Worm (Caenorhabditis elegans) whole organism, young adult: ENCODE data around the gene Y22D7AL.4.
A peak's percentile ranks its signal among the peaks of the same experiment; 100 is the strongest.

Experiments used
- C17E4.6 ChIP-seq: fragments of 200-800 bp; sonication (Bioruptor generic); IDR thresholded peaks from 2 replicates; pipeline ENCODE4 v1.3.6; 2022; ENCODE audit warnings: missing genetic modification reagents, missing genetic modification characterization, missing compliant biosample characterization
- F22D6.2 ChIP-seq: sonication (generic microtip); optimal IDR thresholded peaks from 2 replicates; lab custom pipeline; 2016; ENCODE audit warnings: mild to moderate bottlenecking, missing genetic modification characterization, missing compliant biosample characterization
- F52B5.7 ChIP-seq: sonication (generic microtip); optimal IDR thresholded peaks from 2 replicates; lab custom pipeline; 2016; ENCODE audit warnings: mild to moderate bottlenecking, missing genetic modification characterization, missing compliant biosample characterization
- T26A5.8 ChIP-seq: sonication (generic microtip); optimal IDR thresholded peaks from 2 replicates; lab custom pipeline; 2016; ENCODE audit warnings: missing genetic modification characterization, missing compliant biosample characterization
- Y53G8AR.9 ChIP-seq: fragments of 200-800 bp; sonication (Bioruptor generic); conservative IDR thresholded peaks from 2 replicates; pipeline ENCODE4 v1.3.6; 2022; ENCODE audit warnings: missing genetic modification reagents, missing genetic modification characterization, missing compliant biosample characterization
- atf-7 ChIP-seq: sonication (generic microtip); optimal IDR thresholded peaks from 2 replicates; lab custom pipeline; 2017; ENCODE audit warnings: mild to moderate bottlenecking, missing genetic modification characterization, missing compliant biosample characterization
- attf-5 ChIP-seq: fragments of 200-800 bp; sonication (Bioruptor generic); optimal IDR thresholded peaks from 2 replicates; lab custom pipeline; 2018; ENCODE audit warnings: mild to moderate bottlenecking, missing genetic modification characterization, missing compliant biosample characterization
- bed-1 ChIP-seq: fragments of 200-800 bp; sonication (Bioruptor generic); IDR thresholded peaks from 2 replicates; pipeline ENCODE4 v1.3.6; 2022; ENCODE audit warnings: missing genetic modification reagents, missing genetic modification characterization, missing compliant biosample characterization
- ccch-3 ChIP-seq: fragments of 200-800 bp; sonication (Bioruptor generic); optimal IDR thresholded peaks from 2 replicates; lab custom pipeline; 2018; ENCODE audit warnings: mild to moderate bottlenecking, missing genetic modification characterization, missing compliant biosample characterization
- cebp-1 ChIP-seq, 2 experiments: fragments of 200-800 bp in 1 of 2; sonication (Bioruptor generic) in 1 of 2; sonication (generic microtip) in 1 of 2; IDR thresholded peaks in 1 of 2; optimal IDR thresholded peaks in 1 of 2; 2 replicates each; pipeline versions ENCODE4 v1.3.6 to Lab custom; 2017 to 2022; ENCODE audit warnings: missing compliant biosample characterization in 2 of 2, missing genetic modification characterization in 2 of 2, mild to moderate bottlenecking in 1 of 2, missing genetic modification reagents in 1 of 2, moderate library complexity in 1 of 2
- cebp-2 ChIP-seq: fragments of 200-800 bp; sonication (Bioruptor generic); IDR thresholded peaks from 2 replicates; pipeline ENCODE4 v1.3.6; 2022; ENCODE audit warnings: missing genetic modification characterization, missing compliant biosample characterization
- ceh-40 ChIP-seq: fragments of 200-800 bp; sonication (Bioruptor generic); IDR thresholded peaks from 2 replicates; pipeline ENCODE4 v1.3.6; 2022; ENCODE audit warnings: missing genetic modification characterization, missing compliant biosample characterization
- ceh-58 ChIP-seq: fragments of 200-800 bp; sonication (Bioruptor generic); IDR thresholded peaks from 2 replicates; pipeline ENCODE4 v1.3.6; 2022; ENCODE audit warnings: missing genetic modification characterization, missing compliant biosample characterization
- ceh-79 ChIP-seq: sonication (generic microtip); optimal IDR thresholded peaks from 2 replicates; lab custom pipeline; 2017; ENCODE audit warnings: mild to moderate bottlenecking, missing genetic modification characterization, missing compliant biosample characterization
- ceh-91 ChIP-seq: fragments of 200-800 bp; sonication (Bioruptor generic); IDR thresholded peaks from 2 replicates; pipeline ENCODE4 v1.3.6; 2022; ENCODE audit warnings: missing genetic modification reagents, missing genetic modification characterization, missing compliant biosample characterization
- egrh-3 ChIP-seq: fragments of 200-800 bp; sonication (Bioruptor generic); IDR thresholded peaks from 2 replicates; pipeline ENCODE4 v1.3.6; 2022; ENCODE audit warnings: missing genetic modification reagents, missing genetic modification characterization, missing compliant biosample characterization
- gei-17 ChIP-seq: fragments of 200-800 bp; sonication (Bioruptor generic); optimal IDR thresholded peaks from 2 replicates; lab custom pipeline; 2018; ENCODE audit warnings: mild to moderate bottlenecking, missing genetic modification characterization, missing compliant biosample characterization
- hlh-26 ChIP-seq: fragments of 200-800 bp; sonication (Bioruptor generic); conservative IDR thresholded peaks from 2 replicates; pipeline ENCODE4 v1.3.6; 2022; ENCODE audit warnings: missing genetic modification reagents, missing genetic modification characterization, missing compliant biosample characterization
- lag-1 ChIP-seq: fragments of 200-800 bp; sonication (Bioruptor generic); IDR thresholded peaks from 2 replicates; pipeline ENCODE4 v1.3.6; 2022; ENCODE audit warnings: missing genetic modification reagents, missing genetic modification characterization, missing compliant biosample characterization
- let-607 ChIP-seq, 2 experiments: fragments of 200-800 bp in 1 of 2; sonication (Bioruptor generic) in 1 of 2; sonication (generic microtip) in 1 of 2; optimal IDR thresholded peaks; 2 replicates each; lab custom pipeline; 2016 to 2018; ENCODE audit warnings: mild to moderate bottlenecking in 2 of 2, missing compliant biosample characterization in 2 of 2, missing genetic modification characterization in 2 of 2, moderate library complexity in 2 of 2, missing genotype in 1 of 2
- lin-35 ChIP-seq, 3 experiments: fragments of 150-350 bp in 2 of 3; sonication (generic microtip) in 1 of 3; optimal IDR thresholded peaks; 2 replicates each; lab custom pipeline; 2014 to 2018; ENCODE audit warnings: missing biosample characterization in 3 of 3, missing genetic modification characterization in 3 of 3, missing genetic modification reagents in 3 of 3
- lin-40 ChIP-seq: sonication (generic microtip); optimal IDR thresholded peaks from 2 replicates; lab custom pipeline; 2016; ENCODE audit warnings: missing genetic modification characterization, mild to moderate bottlenecking, missing compliant biosample characterization, missing genotype, missing genetic modification reagents
- lin-54 ChIP-seq: fragments of 200-800 bp; sonication (Bioruptor generic); optimal IDR thresholded peaks from 2 replicates; lab custom pipeline; 2018; ENCODE audit warnings: mild to moderate bottlenecking, missing genetic modification characterization, missing compliant biosample characterization
- lsl-1 ChIP-seq: fragments of 200-800 bp; sonication (Bioruptor generic); optimal IDR thresholded peaks from 2 replicates; lab custom pipeline; 2018; ENCODE audit warnings: mild to moderate bottlenecking, missing genetic modification characterization, moderate library complexity, missing compliant biosample characterization
- madf-10 ChIP-seq: sonication (generic microtip); optimal IDR thresholded peaks from 2 replicates; lab custom pipeline; 2016; ENCODE audit warnings: mild to moderate bottlenecking, missing genetic modification characterization, missing compliant biosample characterization
- mel-28 ChIP-seq: sonication (generic microtip); optimal IDR thresholded peaks from 2 replicates; lab custom pipeline; 2016; ENCODE audit warnings: borderline replicate concordance, mild to moderate bottlenecking, missing genetic modification characterization, missing compliant biosample characterization
- mxl-1 ChIP-seq: sonication (generic microtip); optimal IDR thresholded peaks from 2 replicates; lab custom pipeline; 2016; ENCODE audit warnings: missing genetic modification characterization, missing compliant biosample characterization
- nfya-2 ChIP-seq: fragments of 200-800 bp; sonication (Bioruptor generic); IDR thresholded peaks from 2 replicates; pipeline ENCODE4 v1.3.6; 2022; ENCODE audit warnings: missing genetic modification reagents, missing genetic modification characterization, missing compliant biosample characterization
- nfyb-1 ChIP-seq: fragments of 200-800 bp; sonication (Bioruptor generic); IDR thresholded peaks from 2 replicates; pipeline ENCODE4 v1.3.6; 2022; ENCODE audit warnings: missing genetic modification reagents, missing genetic modification characterization, missing compliant biosample characterization
- nhr-120 ChIP-seq: fragments of 200-800 bp; sonication (Bioruptor generic); IDR thresholded peaks from 2 replicates; pipeline ENCODE4 v1.3.6; 2022; ENCODE audit warnings: missing genetic modification characterization, missing compliant biosample characterization
- nhr-179 ChIP-seq: sonication (generic microtip); optimal IDR thresholded peaks from 2 replicates; lab custom pipeline; 2016; ENCODE audit warnings: mild to moderate bottlenecking, missing genetic modification characterization, missing compliant biosample characterization
- nhr-27 ChIP-seq: fragments of 200-800 bp; sonication (Bioruptor generic); optimal IDR thresholded peaks from 2 replicates; lab custom pipeline; 2018; ENCODE audit warnings: mild to moderate bottlenecking, missing genetic modification characterization, moderate library complexity, missing compliant biosample characterization
- nhr-80 ChIP-seq: sonication (generic microtip); optimal IDR thresholded peaks from 2 replicates; lab custom pipeline; 2016; ENCODE audit warnings: missing genetic modification characterization, missing compliant biosample characterization
- nhr-90 ChIP-seq: sonication (generic microtip); optimal IDR thresholded peaks from 2 replicates; lab custom pipeline; 2016; ENCODE audit warnings: missing genotype, mild to moderate bottlenecking, missing genetic modification characterization, missing compliant biosample characterization
- pbrm-1 ChIP-seq: fragments of 200-800 bp; sonication (Bioruptor generic); IDR thresholded peaks from 2 replicates; pipeline ENCODE4 v1.3.6; 2022; ENCODE audit warnings: missing genetic modification reagents, missing genetic modification characterization, missing compliant biosample characterization
- rcor-1 ChIP-seq: fragments of 200-800 bp; sonication (Bioruptor generic); IDR thresholded peaks from 2 replicates; pipeline ENCODE4 v1.3.6; 2022; ENCODE audit warnings: missing genetic modification reagents, missing genetic modification characterization, missing compliant biosample characterization
- rec-8 ChIP-seq, 2 experiments: sonication (generic microtip); optimal IDR thresholded peaks; 2 replicates each; lab custom pipeline; 2016; ENCODE audit warnings: mild to moderate bottlenecking in 2 of 2, missing genetic modification characterization in 2 of 2, missing genetic modification reagents in 2 of 2, missing genotype in 2 of 2, missing biosample characterization in 1 of 2, missing compliant biosample characterization in 1 of 2, moderate library complexity in 1 of 2
- repo-1 ChIP-seq: sonication (generic microtip); optimal IDR thresholded peaks from 2 replicates; lab custom pipeline; 2017; ENCODE audit warnings: mild to moderate bottlenecking, missing genetic modification characterization, missing compliant biosample characterization
- rpc-1 ChIP-seq, 2 experiments: fragments of 150-350 bp in 1 of 2; sonication (generic microtip) in 1 of 2; optimal IDR thresholded peaks; 2 replicates each; lab custom pipeline; 2014 to 2018; ENCODE audit warnings: missing biosample characterization in 1 of 2, missing genetic modification characterization in 1 of 2, missing genetic modification reagents in 1 of 2, missing genotype in 1 of 2
- sea-2 ChIP-seq: fragments of 200-800 bp; sonication (Bioruptor generic); IDR thresholded peaks from 2 replicates; pipeline ENCODE4 v1.3.6; 2022; ENCODE audit warnings: missing genetic modification characterization, missing compliant biosample characterization
- somi-1 ChIP-seq: fragments of 200-800 bp; sonication (Bioruptor generic); optimal IDR thresholded peaks from 2 replicates; lab custom pipeline; 2018; ENCODE audit warnings: mild to moderate bottlenecking, missing genetic modification characterization, missing compliant biosample characterization
- sptf-2 ChIP-seq: fragments of 200-800 bp; sonication (Bioruptor generic); optimal IDR thresholded peaks from 2 replicates; lab custom pipeline; 2018; ENCODE audit warnings: mild to moderate bottlenecking, missing genetic modification characterization, missing compliant biosample characterization
- tbx-9 ChIP-seq: sonication (generic microtip); optimal IDR thresholded peaks from 2 replicates; lab custom pipeline; 2016; ENCODE audit warnings: borderline replicate concordance, missing genetic modification characterization, inconsistent platforms, missing compliant biosample characterization
- xnd-1 ChIP-seq: sonication (generic microtip); optimal IDR thresholded peaks from 2 replicates; lab custom pipeline; 2016; ENCODE audit warnings: missing genotype, missing genetic modification reagents, missing genetic modification characterization, missing compliant biosample characterization
- zfh-2 ChIP-seq: fragments of 200-800 bp; sonication (Bioruptor generic); conservative IDR thresholded peaks from 2 replicates; pipeline ENCODE4 v1.3.6; 2022; ENCODE audit warnings: missing genetic modification reagents, missing genetic modification characterization, missing compliant biosample characterization
- ztf-18 ChIP-seq: sonication (generic microtip); optimal IDR thresholded peaks from 2 replicates; lab custom pipeline; 2016; ENCODE audit warnings: missing genotype, mild to moderate bottlenecking, missing genetic modification characterization, missing compliant biosample characterization
- ztf-22 ChIP-seq: fragments of 200-800 bp; sonication (Bioruptor generic); optimal IDR thresholded peaks from 2 replicates; lab custom pipeline; 2018; ENCODE audit warnings: mild to moderate bottlenecking, missing genetic modification characterization, moderate library complexity, missing compliant biosample characterization
- ztf-28 ChIP-seq: fragments of 200-800 bp; sonication (Bioruptor generic); IDR thresholded peaks from 2 replicates; pipeline ENCODE4 v1.3.6; 2022; ENCODE audit warnings: missing genetic modification reagents, missing genetic modification characterization, missing compliant biosample characterization
- ztf-3 ChIP-seq: fragments of 200-800 bp; sonication (Bioruptor generic); optimal IDR thresholded peaks from 2 replicates; lab custom pipeline; 2018; ENCODE audit warnings: mild to moderate bottlenecking, missing genetic modification characterization, missing compliant biosample characterization

Y22D7AL.4 gene

ce11 chrIII:1598927-1599326 is 27.5 kb upstream of the Y22D7AL.4 start (continued):
- no peak for TF ChIP-seq rcor-1 (GFP tag; lab: Robert Waterston, UW)
- TF ChIP-seq mel-28 (tag; lab: Kevin White, UChicago) = no peak
- no peak for TF ChIP-seq nhr-27 (tag; lab: Kevin White, UChicago)
- no peak for TF ChIP-seq C17E4.6 (GFP tag; lab: Robert Waterston, UW)
- no peak for TF ChIP-seq ceh-40 (GFP tag; lab: Robert Waterston, UW)
- TF ChIP-seq lag-1 (GFP tag; lab: Robert Waterston, UW) = no peak
- peak; percentile 65; the same call in 1 of the 2 replicates for TF ChIP-seq pbrm-1 (GFP tag; lab: Robert Waterston, UW)
- TF ChIP-seq cebp-2 (GFP tag; lab: Robert Waterston, UW) = no peak
- no peak for TF ChIP-seq ceh-91 (GFP tag; lab: Robert Waterston, UW)
- no peak for TF ChIP-seq nhr-80 (tag; lab: Kevin White, UChicago)
- TF ChIP-seq xnd-1 (tag; lab: Kevin White, UChicago) = no peak
- TF ChIP-seq mxl-1 (tag; lab: Kevin White, UChicago) = peak; percentile 51
- TF ChIP-seq rpc-1 (optimal IDR thresholded peaks at IDR 0.05; lab: Kevin White, UChicago) = peak; percentile 76
- TF ChIP-seq rpc-1 (tag; optimal IDR thresholded peaks at IDR 0.05; lab: Kevin White, UChicago) = peak; percentile 92
- peak; percentile 52 for TF ChIP-seq lin-54 (GFP tag; lab: Kevin White, UChicago)
- no peak for TF ChIP-seq nfyb-1 (GFP tag; lab: Robert Waterston, UW)
- no peak for TF ChIP-seq ztf-3 (GFP tag; lab: Kevin White, UChicago)
- no peak for TF ChIP-seq T26A5.8 (tag; lab: Kevin White, UChicago)
- no peak for TF ChIP-seq ceh-58 (GFP tag; lab: Robert Waterston, UW)
- TF ChIP-seq ccch-3 (GFP tag; lab: Kevin White, UChicago) = no peak
- TF ChIP-seq let-607 (tag; optimal IDR thresholded peaks at IDR 0.05; lab: Kevin White, UChicago) = no peak
- TF ChIP-seq sea-2 (GFP tag; lab: Robert Waterston, UW) = no peak
- TF ChIP-seq bed-1 = no peak
- TF ChIP-seq atf-7 (tag; lab: Kevin White, UChicago) = no peak
- no peak for TF ChIP-seq zfh-2 (GFP tag; lab: Robert Waterston, UW)
- peak in 1 of 2 experiments; percentile 31 for TF ChIP-seq rec-8 (tag; optimal IDR thresholded peaks at IDR 0.05; lab: Kevin White, UChicago)
- TF ChIP-seq lin-35 (GFP tag; optimal IDR thresholded peaks at IDR 0.05; lab: Kevin White, UChicago) = no peak
- no peak for TF ChIP-seq gei-17
- 0 out of 2 replicates have a peak, but pooled peaks have one; percentile 55 for TF ChIP-seq Y53G8AR.9 (GFP tag; lab: Robert Waterston, UW)
- no peak for TF ChIP-seq hlh-26 (GFP tag; lab: Robert Waterston, UW)
- no peak for TF ChIP-seq cebp-1 (GFP tag; IDR thresholded peaks at IDR 0.05; lab: Robert Waterston, UW)
- TF ChIP-seq cebp-1 (tag; optimal IDR thresholded peaks at IDR 0.05; lab: Kevin White, UChicago) = peak; percentile 41
- no peak for TF ChIP-seq ztf-28 (GFP tag; lab: Robert Waterston, UW)
- TF ChIP-seq nhr-179 (tag; lab: Kevin White, UChicago) = no peak
- peak; percentile 48 for TF ChIP-seq lsl-1
- TF ChIP-seq tbx-9 (tag; lab: Kevin White, UChicago) = no peak
- TF ChIP-seq F52B5.7 (tag; lab: Kevin White, UChicago) = no peak
- TF ChIP-seq sptf-2 = no peak
- TF ChIP-seq lin-40 (tag; lab: Kevin White, UChicago) = no peak
- peak; percentile 34 for TF ChIP-seq ztf-18 (tag; lab: Kevin White, UChicago)
- TF ChIP-seq nfya-2 (GFP tag; lab: Robert Waterston, UW) = no peak
- TF ChIP-seq repo-1 (tag; lab: Kevin White, UChicago) = peak; percentile 42
- peak; percentile 9 for TF ChIP-seq attf-5 (GFP tag; lab: Kevin White, UChicago)
- TF ChIP-seq egrh-3 (GFP tag; lab: Robert Waterston, UW) = no peak
- TF ChIP-seq somi-1 (GFP tag; lab: Kevin White, UChicago) = no peak
- peak; percentile 60 for TF ChIP-seq nhr-90 (tag; lab: Kevin White, UChicago)
- no peak for TF ChIP-seq nhr-120
- no peak for TF ChIP-seq madf-10 (tag; lab: Kevin White, UChicago)
- TF ChIP-seq F22D6.2 (tag; lab: Kevin White, UChicago) = no peak
- no peak for TF ChIP-seq ceh-79 (tag; lab: Kevin White, UChicago)
- TF ChIP-seq ztf-22 = no peak
